Fruit fly (Drosophila melanogaster) S2 (cell line): ENCODE results near the gene LPCAT.

Experiments
- CG8478 ChIP-seq: fragments of >200 bp; optimal IDR thresholded peaks from 2 replicates; lab custom pipeline; 2018
- CTCF ChIP-seq, 2 experiments: fragments of >200 bp; optimal IDR thresholded peaks; 2 replicates each; lab custom pipeline; 2018

DNA sequence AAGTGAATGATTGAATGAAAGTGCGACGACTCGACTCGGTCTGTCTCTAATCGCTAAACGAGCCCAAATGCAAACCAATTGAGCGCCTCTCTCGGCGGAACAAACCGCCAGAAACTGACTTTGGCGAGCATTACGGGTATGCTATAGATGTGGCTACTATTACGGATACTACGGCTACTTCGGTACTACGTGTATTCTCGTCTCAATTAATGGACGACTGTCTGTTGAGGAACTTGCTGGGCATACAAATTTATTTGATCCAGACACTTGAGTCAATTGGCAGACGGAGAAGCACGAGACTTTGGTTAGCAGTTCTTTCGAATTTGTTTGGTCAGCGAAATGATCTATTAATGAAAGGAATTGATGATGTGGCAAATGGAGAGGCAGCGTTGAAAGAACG, 14.7 kb upstream of the LPCAT start:
- TF ChIP-seq CTCF (optimal IDR thresholded peaks at IDR 0.05; lab: Kevin White, UChicago) (no peak), CG8478 (no peak)
